Worm (Caenorhabditis elegans): ENCODE data around the gene abl-1.

ce11 chrX:10593756-10594376, 30.1 kb downstream of the abl-1 start:
- TF ChIP-seq him-1 (tag; optimal IDR thresholded peaks at IDR 0.05) (no peak), dao-5 (tag; optimal IDR thresholded peaks at IDR 0.05) (no peak), W03F9.2 (tag; optimal IDR thresholded peaks at IDR 0.05) (no peak)
